Worm (Caenorhabditis elegans): Measurements from ENCODE around the gene C30G12.2.

DNA sequence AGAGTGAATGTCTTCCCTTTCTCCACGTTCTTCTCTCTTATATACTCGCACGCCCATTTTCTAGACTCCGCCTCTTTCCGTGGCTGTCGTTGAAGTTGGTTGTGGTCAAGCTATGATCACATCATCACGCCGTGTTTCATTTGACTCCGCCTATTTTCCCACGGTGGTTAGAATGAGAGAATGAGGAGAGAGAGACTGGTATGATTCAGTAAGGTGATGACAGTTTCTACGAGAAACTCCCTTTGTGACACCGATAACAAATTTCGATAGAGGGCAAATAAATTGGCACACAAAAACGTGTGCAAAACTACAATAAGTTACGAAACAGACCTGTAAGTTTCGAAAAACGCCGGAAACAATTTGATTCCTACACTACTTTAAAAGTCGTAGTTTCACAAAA lies 9.6 kb upstream of the C30G12.2 start:
- TF ChIP-seq skn-1 (tag; optimal IDR thresholded peaks at IDR 0.05), result no peak
- TF ChIP-seq tra-1 (GFP tag; IDR thresholded peaks at IDR 0.05), result no peak
